Worm (Caenorhabditis elegans) whole organism, L4 larva: Measurements from ENCODE around the gene ZK354.6.

Experiments
- ZK546.5 ChIP-seq, 2 experiments: sonication (generic microtip); optimal IDR thresholded peaks; 2 replicates each; lab custom pipeline; 2017; ENCODE audit warnings: missing biosample characterization in 2 of 2, missing genetic modification characterization in 2 of 2
- ceh-82 ChIP-seq: sonication (generic microtip); optimal IDR thresholded peaks from 2 replicates; lab custom pipeline; 2017; ENCODE audit warnings: missing biosample characterization, missing genetic modification characterization
- egl-27 ChIP-seq: sonication (generic microtip); optimal IDR thresholded peaks from 3 replicates; lab custom pipeline; 2017; ENCODE audit warnings: missing biosample characterization, missing genetic modification reagents, missing genetic modification characterization
- egl-43 ChIP-seq: fragments of 200-800 bp; sonication (Bioruptor generic); IDR thresholded peaks from 2 replicates; pipeline ENCODE4 v1.3.6; 2022; ENCODE audit warnings: missing genetic modification reagents, missing genetic modification characterization, missing compliant biosample characterization
- mep-1 ChIP-seq: fragments of 150-350 bp; sonication (generic microtip); optimal IDR thresholded peaks from 3 replicates; lab custom pipeline; 2014; ENCODE audit warnings: missing biosample characterization, missing genetic modification characterization
- pqm-1 ChIP-seq: sonication (generic microtip); optimal IDR thresholded peaks from 2 replicates; lab custom pipeline; 2017; ENCODE audit warnings: missing biosample characterization, missing genetic modification characterization
- vab-7 ChIP-seq: fragments of 200-800 bp; sonication (Bioruptor generic); IDR thresholded peaks from 2 replicates; pipeline ENCODE4 v1.3.6; 2022; ENCODE audit warnings: missing genetic modification reagents, missing genetic modification characterization, missing compliant biosample characterization

- TF ChIP-seq egl-43 (no peak), pqm-1 (peak; percentile 51), vab-7 (GFP tag; lab: Robert Waterston, UW) (no peak), ceh-82 (tag; lab: Kevin White, UChicago) (no peak), mep-1 (tag; lab: Kevin White, UChicago) (no peak), ZK546.5 (tag; optimal IDR thresholded peaks at IDR 0.05; lab: Kevin White, UChicago) (no peak), egl-27 (no peak)
Measured at ce11 chrIV:5318835-5319303, 21.5 kb upstream of the ZK354.6 start, which contains the start of gene slc-46A.
